Worm (Caenorhabditis elegans): Measurements from ENCODE around the gene gpa-2.

gpa-2 gene

ce11 chrV:8403916-8404315 lies 33.1 kb downstream of the gpa-2 start:
- TF ChIP-seq ceh-36 (tag; optimal IDR thresholded peaks at IDR 0.05) (no peak), hmbx-1 (tag; optimal IDR thresholded peaks at IDR 0.05) (no peak), pes-1 (GFP tag; IDR thresholded peaks at IDR 0.05) (no peak), ets-7 (tag; optimal IDR thresholded peaks at IDR 0.05) (no peak), tbx-11 (GFP tag; IDR thresholded peaks at IDR 0.05) (no peak)

- TF ChIP-seq sea-1 (GFP tag; conservative IDR thresholded peaks at IDR 0.05) = no peak
- TF ChIP-seq B0310.2 (tag; optimal IDR thresholded peaks at IDR 0.05) = no peak
- TF ChIP-seq hnd-1 (tag; optimal IDR thresholded peaks at IDR 0.05) = no peak
- no peak for TF ChIP-seq hmbx-1 (tag; optimal IDR thresholded peaks at IDR 0.05)
Measured at ce11 chrV:8404339-8404738, 33.5 kb downstream of the gpa-2 start.

ce11 chrV:8406155-8406554 lies 35.4 kb downstream of the gpa-2 start:
- TF ChIP-seq hmg-4 (GFP tag; optimal IDR thresholded peaks at IDR 0.05) (no peak), ama-1 (optimal IDR thresholded peaks at IDR 0.05) (no peak), tbx-37 (GFP tag; conservative IDR thresholded peaks at IDR 0.05) (no peak), scrt-1 (GFP tag; IDR thresholded peaks at IDR 0.05) (no peak), pes-1 (GFP tag; IDR thresholded peaks at IDR 0.05) (no peak), hmbx-1 (tag; optimal IDR thresholded peaks at IDR 0.05) (no peak)

- TF ChIP-seq ceh-36 (tag; optimal IDR thresholded peaks at IDR 0.05) (no peak), tra-4 (tag; optimal IDR thresholded peaks at IDR 0.05) (no peak), tbx-11 (GFP tag; IDR thresholded peaks at IDR 0.05) (no peak), aly-1 (tag; optimal IDR thresholded peaks at IDR 0.05) (no peak), hmbx-1 (tag; optimal IDR thresholded peaks at IDR 0.05) (no peak), sea-1 (GFP tag; conservative IDR thresholded peaks at IDR 0.05) (no peak)
Measured at ce11 chrV:8406911-8407310, 36.1 kb downstream of the gpa-2 start.

- no peak for TF ChIP-seq pes-1 (GFP tag; IDR thresholded peaks at IDR 0.05)
- TF ChIP-seq hmbx-1 (tag; optimal IDR thresholded peaks at IDR 0.05) = no peak
- TF ChIP-seq ama-1 (optimal IDR thresholded peaks at IDR 0.05) = no peak
- no peak for TF ChIP-seq ets-7 (tag; optimal IDR thresholded peaks at IDR 0.05)
- no peak for TF ChIP-seq tbx-11 (GFP tag; IDR thresholded peaks at IDR 0.05)
- no peak for TF ChIP-seq tbx-37 (GFP tag; conservative IDR thresholded peaks at IDR 0.05)
- no peak for TF ChIP-seq scrt-1 (GFP tag; IDR thresholded peaks at IDR 0.05)
- no peak for TF ChIP-seq flt-1 (GFP tag; IDR thresholded peaks at IDR 0.05)
- no peak for TF ChIP-seq hmg-4 (GFP tag; optimal IDR thresholded peaks at IDR 0.05)
- no peak for TF ChIP-seq ceh-13 (GFP tag; optimal IDR thresholded peaks at IDR 0.05)
- TF ChIP-seq sea-1 (GFP tag; conservative IDR thresholded peaks at IDR 0.05) = no peak
- TF ChIP-seq F13C5.2 (tag; optimal IDR thresholded peaks at IDR 0.05) = no peak
- TF ChIP-seq tra-4 (tag; optimal IDR thresholded peaks at IDR 0.05) = no peak
- no peak for TF ChIP-seq aly-1 (tag; optimal IDR thresholded peaks at IDR 0.05)
- no peak for TF ChIP-seq ceh-36 (tag; optimal IDR thresholded peaks at IDR 0.05)
Measured at ce11 chrV:8409594-8409993, 38.8 kb downstream of the gpa-2 start.

ce11 chrV:8410406-8410805 lies 39.6 kb downstream of the gpa-2 start, which contains the start of gene F52E1.2:
Gene F52E1.2, plus strand, starts transcription at chrV:8410595.
- no peak for TF ChIP-seq tbx-37 (GFP tag; conservative IDR thresholded peaks at IDR 0.05)
- no peak for TF ChIP-seq sea-1 (GFP tag; conservative IDR thresholded peaks at IDR 0.05)
- no peak for TF ChIP-seq tbx-11 (GFP tag; IDR thresholded peaks at IDR 0.05)
- no peak for TF ChIP-seq B0310.2 (tag; optimal IDR thresholded peaks at IDR 0.05)
- no peak for TF ChIP-seq flt-1 (GFP tag; IDR thresholded peaks at IDR 0.05)
- TF ChIP-seq ets-7 (tag; optimal IDR thresholded peaks at IDR 0.05) = no peak
- no peak for TF ChIP-seq hnd-1 (tag; optimal IDR thresholded peaks at IDR 0.05)
- no peak for TF ChIP-seq hmg-4 (GFP tag; optimal IDR thresholded peaks at IDR 0.05)
- TF ChIP-seq pes-1 (GFP tag; IDR thresholded peaks at IDR 0.05) = no peak
- TF ChIP-seq aly-1 (tag; optimal IDR thresholded peaks at IDR 0.05) = no peak
- TF ChIP-seq F13C5.2 (tag; optimal IDR thresholded peaks at IDR 0.05) = no peak
- no peak for TF ChIP-seq ceh-13 (GFP tag; optimal IDR thresholded peaks at IDR 0.05)
- no peak for TF ChIP-seq tra-4 (tag; optimal IDR thresholded peaks at IDR 0.05)
- TF ChIP-seq ama-1 (optimal IDR thresholded peaks at IDR 0.05) = no peak
- no peak for TF ChIP-seq hmbx-1 (tag; optimal IDR thresholded peaks at IDR 0.05)
- TF ChIP-seq ceh-36 (tag; optimal IDR thresholded peaks at IDR 0.05) = no peak
- TF ChIP-seq scrt-1 (GFP tag; IDR thresholded peaks at IDR 0.05) = no peak

ce11 chrV:8413432-8414021 lies 42.7 kb downstream of the gpa-2 start, which contains the start of gene vha-18:
Gene vha-18, minus strand, starts transcription at chrV:8413482.
- TF ChIP-seq B0310.2 (tag; optimal IDR thresholded peaks at IDR 0.05) (no peak), ama-1 (optimal IDR thresholded peaks at IDR 0.05) (no peak), aly-1 (tag; optimal IDR thresholded peaks at IDR 0.05) (no peak), hnd-1 (tag; optimal IDR thresholded peaks at IDR 0.05) (no peak)

- TF ChIP-seq B0310.2 (tag; optimal IDR thresholded peaks at IDR 0.05) (no peak), tbx-37 (GFP tag; conservative IDR thresholded peaks at IDR 0.05) (no peak), tra-4 (tag; optimal IDR thresholded peaks at IDR 0.05) (no peak)
Measured at ce11 chrV:8414036-8414728, 43.4 kb downstream of the gpa-2 start, which contains the start of gene pos-1. Gene pos-1, plus strand, starts transcription at chrV:8414086.

All from whole organism, early embryonic.